Worm (Caenorhabditis elegans) whole organism, L4 larva: ENCODE data around the gene Y48C3A.18.

Source experiments
- aly-2 ChIP-seq: sonication (generic microtip); optimal IDR thresholded peaks from 2 replicates; lab custom pipeline; 2018; ENCODE audit warnings: missing biosample characterization, missing genetic modification characterization
- dve-1 ChIP-seq: sonication (generic microtip); optimal IDR thresholded peaks from 2 replicates; lab custom pipeline; 2017; ENCODE audit warnings: antibody characterized with exemption, mild to moderate bottlenecking, missing genetic modification characterization, missing compliant biosample characterization; ENCODE audit not compliant: insufficient read depth
- madf-5 ChIP-seq, 2 experiments: fragments of 200-800 bp; sonication (Bioruptor generic); IDR thresholded peaks; 2 replicates each; pipeline ENCODE4 v1.3.6; 2022; ENCODE audit warnings: missing compliant biosample characterization in 2 of 2, missing genetic modification characterization in 2 of 2
- mdl-1 ChIP-seq, 2 experiments: fragments of 150-350 bp in 1 of 2; sonication (generic microtip) in 1 of 2; optimal IDR thresholded peaks; 2 replicates each; lab custom pipeline; 2014 to 2017; ENCODE audit warnings: missing biosample characterization in 2 of 2, missing genetic modification characterization in 2 of 2
- mep-1 ChIP-seq: fragments of 150-350 bp; sonication (generic microtip); optimal IDR thresholded peaks from 3 replicates; lab custom pipeline; 2014; ENCODE audit warnings: missing biosample characterization, missing genetic modification characterization
- nhr-76 ChIP-seq: fragments of 150-350 bp; optimal IDR thresholded peaks from 2 replicates; lab custom pipeline; 2014; ENCODE audit warnings: missing biosample characterization, missing genetic modification characterization
- php-3 ChIP-seq: fragments of 200-800 bp; sonication (Bioruptor generic); IDR thresholded peaks from 2 replicates; pipeline ENCODE4 v1.3.6; 2022; ENCODE audit warnings: missing genetic modification reagents, missing genetic modification characterization, missing compliant biosample characterization
- snpc-4 ChIP-seq: fragments of 150-350 bp; optimal IDR thresholded peaks from 2 replicates; lab custom pipeline; 2014; ENCODE audit warnings: missing biosample characterization, missing genetic modification characterization

DNA sequence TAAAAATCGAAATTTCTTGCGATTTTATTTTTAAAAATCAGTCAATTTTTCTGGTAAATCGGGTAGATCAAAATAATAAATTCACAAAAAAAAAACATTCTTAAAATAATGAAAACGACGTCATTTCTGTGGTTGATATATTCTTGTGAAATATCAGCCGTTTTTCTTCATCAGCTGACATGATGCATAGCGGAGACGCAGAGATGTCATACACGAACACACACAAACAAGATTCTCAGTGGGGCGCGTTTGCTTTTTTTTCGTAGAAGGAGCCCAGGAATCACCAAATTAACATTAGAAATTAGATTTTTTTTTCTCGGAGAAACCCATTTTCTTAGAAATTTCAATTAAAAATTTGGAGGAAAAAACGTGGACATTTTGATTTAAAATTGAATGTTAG, 35.2 kb downstream of the Y48C3A.18 start:
- peak; percentile 89 for TF ChIP-seq dve-1 (tag; lab: Kevin White, UChicago)
- no peak for TF ChIP-seq madf-5 (GFP tag; IDR thresholded peaks at IDR 0.05; lab: Robert Waterston, UW)
- TF ChIP-seq aly-2 (tag; lab: Kevin White, UChicago) = no peak
- no peak for TF ChIP-seq php-3 (GFP tag; lab: Robert Waterston, UW)
- TF ChIP-seq mdl-1 (tag; optimal IDR thresholded peaks at IDR 0.05; lab: Kevin White, UChicago) = peak in 1 of 2 experiments; percentile 76
- peak; percentile 88 for TF ChIP-seq mep-1 (tag; lab: Kevin White, UChicago)
- no peak for TF ChIP-seq nhr-76
- no peak for TF ChIP-seq snpc-4
